Worm (Caenorhabditis elegans): ENCODE measurements around the gene W02F12.4.

DNA sequence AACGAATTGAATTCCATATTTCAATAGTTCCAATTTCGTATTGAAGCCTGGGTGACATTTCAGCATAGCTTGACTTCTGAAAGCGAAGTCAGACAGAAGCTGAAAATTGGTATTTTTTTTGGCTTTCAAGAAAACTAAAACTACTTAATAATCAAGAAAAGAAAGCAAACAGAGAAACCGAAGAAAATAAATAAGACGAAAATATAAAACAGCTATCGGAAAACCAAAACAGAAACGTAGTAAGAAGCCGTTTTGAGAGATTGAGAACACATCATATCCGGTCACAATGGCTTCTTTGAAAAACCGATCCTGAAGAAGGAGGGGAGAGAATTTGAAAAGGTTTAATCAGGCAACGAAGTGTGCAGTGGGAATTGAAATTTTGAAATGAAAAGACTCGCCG lies 11.5 kb upstream of the W02F12.4 start, which contains the start of gene srg-30:
- TF ChIP-seq drap-1 (GFP tag; optimal IDR thresholded peaks at IDR 0.05): no peak
- no peak for TF ChIP-seq lin-13 (tag; optimal IDR thresholded peaks at IDR 0.05)
- no peak for TF ChIP-seq unc-120 (tag; optimal IDR thresholded peaks at IDR 0.05; ENCODE audit: poor library complexity, severe bottlenecking)
- no peak for TF ChIP-seq nhr-237 (tag; optimal IDR thresholded peaks at IDR 0.05)
- no peak for TF ChIP-seq ztf-11 (tag; optimal IDR thresholded peaks at IDR 0.05)
- no peak for TF ChIP-seq snpc-4 (tag; optimal IDR thresholded peaks at IDR 0.05)
- TF ChIP-seq mab-5 (tag; optimal IDR thresholded peaks at IDR 0.05): no peak
- no peak for TF ChIP-seq sptf-1 (tag; optimal IDR thresholded peaks at IDR 0.05)
- no peak for TF ChIP-seq elt-3 (tag; optimal IDR thresholded peaks at IDR 0.05)
- no peak for TF ChIP-seq bed-3 (GFP tag; optimal IDR thresholded peaks at IDR 0.05)
- no peak for TF ChIP-seq unc-39 (tag; optimal IDR thresholded peaks at IDR 0.05)
- TF ChIP-seq nhr-12 (tag; optimal IDR thresholded peaks at IDR 0.05): no peak
- no peak for TF ChIP-seq ceh-83 (GFP tag; optimal IDR thresholded peaks at IDR 0.05)
